Worm (Caenorhabditis elegans) whole organism, L4/young adult: ENCODE results near the gene C34D4.4.

Source experiments
- W03F9.2 ChIP-seq: fragments of 150-350 bp; optimal IDR thresholded peaks from 2 replicates; lab custom pipeline; 2014; ENCODE audit warnings: missing biosample characterization, missing genetic modification characterization
- dao-5 ChIP-seq: sonication (generic microtip); optimal IDR thresholded peaks from 2 replicates; lab custom pipeline; 2016; ENCODE audit warnings: missing genotype, missing genetic modification characterization, moderate library complexity, missing compliant biosample characterization
- him-1 ChIP-seq: sonication (generic microtip); optimal IDR thresholded peaks from 2 replicates; lab custom pipeline; 2016; ENCODE audit warnings: missing genotype, missing genetic modification reagents, missing genetic modification characterization, missing compliant biosample characterization

C34D4.4 gene

ce11 chrIV:7178942-7179341, 29.8 kb downstream of the C34D4.4 start, which contains the start of gene C42D4.3:
Gene C42D4.3, plus strand, starts transcription at chrIV:7179239.
- TF ChIP-seq him-1 (tag; lab: Kevin White, UChicago) (no peak), dao-5 (no peak), W03F9.2 (no peak)

ce11 chrIV:7180304-7180703, 31.1 kb downstream of the C34D4.4 start, which contains the start of gene cest-10:
Gene cest-10, plus strand, starts transcription at chrIV:7180557.
- TF ChIP-seq him-1 (tag; lab: Kevin White, UChicago) (no peak), dao-5 (no peak), W03F9.2 (peak; percentile 6)

DNA sequence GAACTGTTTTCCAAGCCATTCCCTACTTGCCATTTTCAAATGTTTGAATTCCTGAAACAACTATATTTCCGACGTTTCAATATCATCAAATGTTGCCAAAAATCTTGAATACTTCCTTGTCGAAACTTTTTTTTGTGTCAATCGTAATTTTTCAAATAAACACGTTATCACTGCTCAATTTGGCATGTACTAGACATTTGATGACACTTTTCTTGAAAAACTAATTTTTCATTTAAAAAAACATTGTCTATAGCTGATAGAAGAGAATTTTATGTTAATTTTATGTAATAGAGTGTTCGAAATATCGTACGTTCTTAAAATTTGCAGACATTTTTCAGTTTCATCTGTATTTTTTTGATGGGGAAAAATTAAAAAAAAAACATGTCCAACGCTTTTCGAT, 33.7 kb downstream of the C34D4.4 start:
- TF ChIP-seq W03F9.2 (peak; percentile 12), him-1 (tag; lab: Kevin White, UChicago) (no peak)

- TF ChIP-seq dao-5, result no peak
- TF ChIP-seq W03F9.2, result no peak
- no peak for TF ChIP-seq him-1 (tag; lab: Kevin White, UChicago)
Measured at ce11 chrIV:7184597-7184996, 35.4 kb downstream of the C34D4.4 start, which contains the start of gene clec-179. Gene clec-179, minus strand, starts transcription at chrIV:7184697.

ce11 chrIV:7186756-7187155, 37.6 kb downstream of the C34D4.4 start, which contains the start of gene str-249:
Gene str-249, minus strand, starts transcription at chrIV:7186856.
- TF ChIP-seq dao-5 (no peak), W03F9.2 (no peak), him-1 (tag; lab: Kevin White, UChicago) (no peak)

DNA sequence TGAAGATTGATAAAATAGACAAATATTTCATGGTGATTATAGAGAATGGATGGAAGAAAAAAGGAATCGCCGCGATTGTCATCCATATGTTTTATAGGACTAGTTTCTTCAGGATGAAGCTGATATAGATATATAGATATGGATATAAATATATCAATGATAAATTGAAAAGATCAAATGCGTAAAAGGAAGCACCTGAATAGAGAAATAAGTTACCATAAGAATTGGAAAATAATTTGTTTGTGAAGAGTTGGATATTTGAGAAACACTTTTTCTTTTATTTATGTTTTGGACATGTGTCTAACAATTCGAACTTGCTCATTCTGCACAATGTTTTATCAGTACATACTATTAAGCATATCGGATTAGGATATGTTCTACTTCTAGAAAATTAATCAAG, 38.9 kb downstream of the C34D4.4 start, which contains the start of gene C42D4.13:
Gene C42D4.13, minus strand, starts transcription at position 101 of the 400 bp plus-strand sequence.
- TF ChIP-seq dao-5 (no peak), him-1 (tag; lab: Kevin White, UChicago) (no peak), W03F9.2 (no peak)

DNA sequence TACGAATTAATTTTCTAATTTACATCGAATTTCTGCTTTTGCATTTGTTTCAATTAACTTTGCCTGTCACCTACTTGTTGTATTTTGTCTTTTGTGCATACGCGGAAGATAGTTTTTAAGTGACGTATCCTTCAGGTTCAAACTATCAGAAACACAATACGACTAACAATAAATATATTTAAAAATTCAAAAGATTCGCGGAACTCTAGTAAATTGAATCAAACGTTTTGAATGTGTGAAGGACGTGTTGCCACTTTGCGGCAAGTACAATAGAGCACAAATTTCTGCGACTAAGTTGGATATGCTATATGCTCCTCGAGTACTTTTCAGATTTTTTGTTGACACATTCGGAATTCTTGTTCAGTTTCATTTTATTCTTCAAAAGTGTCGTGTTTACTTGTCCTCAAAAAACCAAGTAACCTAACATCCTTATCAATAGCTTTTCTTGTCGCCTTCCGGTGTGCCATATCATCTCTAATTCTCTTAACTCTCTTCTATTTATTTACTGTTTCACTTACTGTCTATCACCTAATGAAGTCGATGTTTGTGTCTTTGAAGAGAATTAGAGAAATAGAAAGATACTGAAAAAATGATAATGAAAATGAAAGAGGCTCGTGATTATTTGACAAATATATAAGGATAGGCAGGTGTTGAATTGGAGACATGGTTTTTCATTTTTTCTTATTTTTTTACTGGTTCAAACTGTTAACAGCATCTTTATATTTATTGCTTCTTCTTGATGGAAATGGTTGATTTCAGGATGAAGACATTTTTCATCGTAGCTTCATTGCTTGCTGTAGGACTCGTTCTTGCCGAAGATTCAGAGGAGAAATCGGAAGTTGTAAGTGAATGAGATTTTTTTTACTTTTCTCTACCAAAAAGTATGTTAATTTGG, 39.6 kb downstream of the C34D4.4 start, which contains the start of gene srlf-7:
Gene srlf-7, plus strand, starts transcription at position 760 of the 895 bp plus-strand sequence.
- TF ChIP-seq dao-5, result no peak
- TF ChIP-seq W03F9.2, result peak; percentile 15

ce11 chrIV:7190409-7190808, 41.2 kb downstream of the C34D4.4 start:
- TF ChIP-seq W03F9.2 (no peak), him-1 (tag; lab: Kevin White, UChicago) (no peak), dao-5 (no peak)

DNA sequence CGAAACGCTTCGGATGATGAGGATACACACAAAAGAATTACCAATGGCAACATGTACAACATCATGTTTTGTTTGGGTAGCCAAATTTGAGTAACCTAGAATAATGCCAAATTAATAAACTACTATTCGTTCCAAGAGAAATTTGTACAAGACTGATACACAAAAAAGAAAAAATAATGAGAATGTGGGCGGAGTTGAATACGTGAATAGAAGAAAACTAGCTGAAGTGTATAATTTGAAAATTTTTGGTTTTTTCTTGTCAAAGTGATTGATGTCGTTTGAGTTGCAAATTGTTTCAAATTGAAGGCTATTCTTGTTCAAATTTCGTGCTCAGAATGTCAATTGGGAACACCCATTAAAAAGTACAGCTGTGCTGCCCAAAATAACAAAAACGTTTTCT, 42.6 kb downstream of the C34D4.4 start, which contains the start of gene R13A1.5:
Gene R13A1.5, minus strand, starts transcription at position 101 of the 400 bp plus-strand sequence.
- TF ChIP-seq dao-5, result no peak
- TF ChIP-seq him-1 (tag; lab: Kevin White, UChicago), result no peak
- no peak for TF ChIP-seq W03F9.2

DNA sequence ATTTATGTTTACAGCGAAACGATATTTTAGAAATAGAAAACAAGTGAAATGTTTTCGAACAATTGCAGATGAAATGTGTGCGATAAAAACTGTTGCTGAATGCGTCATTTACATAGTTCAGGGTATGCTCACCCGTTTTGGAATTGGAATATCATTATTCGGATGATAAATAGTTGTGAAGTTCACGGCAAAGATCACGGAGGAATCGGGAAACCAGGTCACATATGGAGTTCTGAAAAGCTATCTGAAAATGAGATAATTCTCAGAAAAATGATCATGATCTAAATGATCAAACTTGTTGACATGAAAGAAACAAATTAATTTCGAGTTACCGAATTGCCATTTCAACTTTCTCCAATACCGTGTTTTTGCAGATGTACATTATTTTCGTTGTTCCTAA, 46.6 kb downstream of the C34D4.4 start, which contains the start of gene best-16:
Gene best-16, minus strand, starts transcription at position 101 of the 400 bp plus-strand sequence.
- TF ChIP-seq dao-5, result no peak

DNA sequence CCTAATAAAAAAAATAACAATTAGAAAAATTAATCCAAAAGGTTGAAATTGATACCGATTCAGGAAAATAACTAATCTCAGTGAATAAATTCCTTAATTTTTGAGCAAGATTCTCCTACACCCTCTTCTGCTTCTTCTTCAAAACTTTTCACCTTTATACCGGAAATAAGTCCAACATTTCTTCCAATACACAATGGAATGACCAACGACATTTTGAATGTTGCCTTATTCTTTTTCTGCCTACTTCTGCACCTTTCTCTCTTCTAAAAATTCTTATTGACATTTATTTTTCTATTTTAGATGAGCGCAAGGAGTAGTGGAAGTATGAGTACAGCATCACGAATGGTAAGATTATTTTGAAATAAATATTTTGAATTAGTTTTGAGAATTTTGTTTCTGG, 47.7 kb downstream of the C34D4.4 start, which contains the start of gene unc-8:
Gene unc-8, plus strand, starts transcription at position 301 of the 400 bp plus-strand sequence.
- TF ChIP-seq dao-5, result no peak
- TF ChIP-seq him-1 (tag; lab: Kevin White, UChicago), result no peak
- no peak for TF ChIP-seq W03F9.2
